Worm (Caenorhabditis elegans) whole organism, L4 larva: ENCODE data around the gene F53B3.5.

Experiments used
- F10B5.3 ChIP-seq: sonication (generic microtip); optimal IDR thresholded peaks from 2 replicates; lab custom pipeline; 2016; ENCODE audit warnings: mild to moderate bottlenecking, missing genetic modification characterization, missing compliant biosample characterization
- F26F4.8 ChIP-seq: fragments of 200-800 bp; sonication (Bioruptor generic); conservative IDR thresholded peaks from 2 replicates; pipeline ENCODE4 v1.3.6; 2022; ENCODE audit warnings: missing genetic modification characterization, missing compliant biosample characterization
- F44E2.7 ChIP-seq: fragments of 200-800 bp; sonication (Bioruptor generic); IDR thresholded peaks from 2 replicates; pipeline ENCODE4 v2.1.2; 2022; ENCODE audit warnings: missing genetic modification characterization, missing compliant biosample characterization
- R02D3.7 ChIP-seq: fragments of 150-350 bp; sonication (generic microtip); optimal IDR thresholded peaks from 3 replicates; lab custom pipeline; 2014; ENCODE audit warnings: missing biosample characterization, missing genetic modification characterization
- T20F7.1 ChIP-seq: fragments of 200-800 bp; sonication (Bioruptor generic); optimal IDR thresholded peaks from 2 replicates; lab custom pipeline; 2018; ENCODE audit warnings: mild to moderate bottlenecking, missing genetic modification characterization, missing compliant biosample characterization
- T26A8.4 ChIP-seq: fragments of 200-800 bp; sonication (Bioruptor generic); IDR thresholded peaks from 2 replicates; pipeline ENCODE4 v1.3.6; 2022; ENCODE audit warnings: missing genetic modification characterization, missing compliant biosample characterization
- Y48G9A.11 ChIP-seq: fragments of 200-800 bp; sonication (Bioruptor generic); IDR thresholded peaks from 2 replicates; pipeline ENCODE4 v1.3.6; 2022; ENCODE audit warnings: missing genetic modification reagents, missing genetic modification characterization, missing compliant biosample characterization
- Y5F2A.4 ChIP-seq: fragments of 200-800 bp; sonication (Bioruptor generic); optimal IDR thresholded peaks from 2 replicates; lab custom pipeline; 2018; ENCODE audit warnings: mild to moderate bottlenecking, missing genetic modification characterization, missing compliant biosample characterization
- ZK546.5 ChIP-seq, 2 experiments: sonication (generic microtip); optimal IDR thresholded peaks; 2 replicates each; lab custom pipeline; 2017; ENCODE audit warnings: missing biosample characterization in 2 of 2, missing genetic modification characterization in 2 of 2
- aly-2 ChIP-seq: sonication (generic microtip); optimal IDR thresholded peaks from 2 replicates; lab custom pipeline; 2018; ENCODE audit warnings: missing biosample characterization, missing genetic modification characterization
- ama-1 ChIP-seq: fragments of 150-350 bp; optimal IDR thresholded peaks from 2 replicates; lab custom pipeline; 2014; ENCODE audit warnings: inconsistent platforms, mixed read lengths
- ceh-20 ChIP-seq: fragments of 200-800 bp; sonication (Bioruptor generic); IDR thresholded peaks from 2 replicates; pipeline ENCODE4 v1.3.6; 2022; ENCODE audit warnings: missing genetic modification reagents, missing genetic modification characterization, missing compliant biosample characterization
- ceh-32 ChIP-seq: sonication (generic microtip); optimal IDR thresholded peaks from 2 replicates; lab custom pipeline; 2016; ENCODE audit warnings: mild to moderate bottlenecking, missing genetic modification characterization, missing compliant biosample characterization; ENCODE audit not compliant: poor library complexity
- ceh-44 ChIP-seq: fragments of 200-800 bp; sonication (Bioruptor generic); IDR thresholded peaks from 2 replicates; pipeline ENCODE4 v1.3.6; 2022; ENCODE audit warnings: missing genetic modification reagents, missing genetic modification characterization, missing compliant biosample characterization
- ceh-62 ChIP-seq: sonication (generic microtip); optimal IDR thresholded peaks from 2 replicates; lab custom pipeline; 2017; ENCODE audit warnings: missing biosample characterization, missing genetic modification characterization
- ces-1 ChIP-seq: fragments of 150-350 bp; sonication (generic microtip); optimal IDR thresholded peaks from 4 replicates; lab custom pipeline; 2014; ENCODE audit warnings: missing biosample characterization, missing genetic modification reagents, missing genetic modification characterization
- cey-2 ChIP-seq: sonication (generic microtip); optimal IDR thresholded peaks from 3 replicates; lab custom pipeline; 2017; ENCODE audit warnings: missing genetic modification characterization, mild to moderate bottlenecking, missing compliant biosample characterization, antibody characterized with exemption, borderline replicate concordance; ENCODE audit not compliant: insufficient read depth
- dmd-6 ChIP-seq: fragments of 200-800 bp; sonication (Bioruptor generic); IDR thresholded peaks from 2 replicates; pipeline ENCODE4 v1.3.6; 2022; ENCODE audit warnings: missing genetic modification reagents, missing genetic modification characterization, missing compliant biosample characterization
- dpl-1 ChIP-seq: fragments of 150-350 bp; optimal IDR thresholded peaks from 2 replicates; lab custom pipeline; 2014; ENCODE audit warnings: missing biosample characterization, missing genetic modification reagents, missing genetic modification characterization
- duxl-1 ChIP-seq: sonication (generic microtip); optimal IDR thresholded peaks from 2 replicates; lab custom pipeline; 2016; ENCODE audit warnings: mild to moderate bottlenecking, missing genetic modification characterization, moderate library complexity, missing compliant biosample characterization; ENCODE audit not compliant: poor library complexity
- egl-43 ChIP-seq: fragments of 200-800 bp; sonication (Bioruptor generic); IDR thresholded peaks from 2 replicates; pipeline ENCODE4 v1.3.6; 2022; ENCODE audit warnings: missing genetic modification reagents, missing genetic modification characterization, missing compliant biosample characterization
- hif-1 ChIP-seq, 2 experiments: sonication (generic microtip); optimal IDR thresholded peaks; 2 replicates each; lab custom pipeline; 2016 to 2017; ENCODE audit warnings: missing compliant biosample characterization in 2 of 2, missing genetic modification characterization in 2 of 2, missing genetic modification reagents in 2 of 2, missing genotype in 2 of 2, mild to moderate bottlenecking in 1 of 2
- hlh-11 ChIP-seq: fragments of 200-800 bp; sonication (Bioruptor generic); optimal IDR thresholded peaks from 2 replicates; lab custom pipeline; 2018; ENCODE audit warnings: mild to moderate bottlenecking, missing genetic modification characterization, missing compliant biosample characterization
- hmg-1.1 ChIP-seq: fragments of 200-800 bp; sonication (Bioruptor generic); IDR thresholded peaks from 2 replicates; pipeline ENCODE4 v1.3.6; 2022; ENCODE audit warnings: missing genetic modification reagents, missing genetic modification characterization, missing compliant biosample characterization
- lim-7 ChIP-seq: fragments of 200-800 bp; sonication (Bioruptor generic); IDR thresholded peaks from 2 replicates; pipeline ENCODE4 v1.3.6; 2022; ENCODE audit warnings: missing genetic modification characterization, missing compliant biosample characterization
- lin-1 ChIP-seq: fragments of 200-800 bp; sonication (Bioruptor generic); IDR thresholded peaks from 2 replicates; pipeline ENCODE4 v1.3.6; 2022; ENCODE audit warnings: missing genetic modification reagents, missing genetic modification characterization, missing compliant biosample characterization
- lin-13 ChIP-seq: fragments of 150-350 bp; optimal IDR thresholded peaks from 2 replicates; lab custom pipeline; 2014; ENCODE audit warnings: missing biosample characterization, missing genetic modification reagents, missing genetic modification characterization
- lin-15B ChIP-seq: fragments of 150-350 bp; sonication (generic microtip); optimal IDR thresholded peaks from 3 replicates; lab custom pipeline; 2014; ENCODE audit warnings: missing biosample characterization, missing genetic modification characterization
- madf-5 ChIP-seq, 2 experiments: fragments of 200-800 bp; sonication (Bioruptor generic); IDR thresholded peaks; 2 replicates each; pipeline ENCODE4 v1.3.6; 2022; ENCODE audit warnings: missing compliant biosample characterization in 2 of 2, missing genetic modification characterization in 2 of 2
- nhr-102 ChIP-seq: sonication (generic microtip); optimal IDR thresholded peaks from 2 replicates; lab custom pipeline; 2016; ENCODE audit warnings: mild to moderate bottlenecking, missing genetic modification characterization, moderate library complexity, missing compliant biosample characterization
- nhr-28 ChIP-seq: fragments of 150-350 bp; optimal IDR thresholded peaks from 2 replicates; lab custom pipeline; 2014; ENCODE audit warnings: missing biosample characterization, missing genetic modification characterization
- nhr-48 ChIP-seq: sonication (generic microtip); optimal IDR thresholded peaks from 2 replicates; lab custom pipeline; 2016; ENCODE audit warnings: mild to moderate bottlenecking, missing genetic modification characterization, missing compliant biosample characterization
- nhr-76 ChIP-seq: fragments of 150-350 bp; optimal IDR thresholded peaks from 2 replicates; lab custom pipeline; 2014; ENCODE audit warnings: missing biosample characterization, missing genetic modification characterization
- pha-4 ChIP-seq, 2 experiments: fragments of 150-350 bp in 1 of 2; fragments of 200-800 bp in 1 of 2; sonication (Bioruptor generic) in 1 of 2; IDR thresholded peaks in 1 of 2; optimal IDR thresholded peaks in 1 of 2; 2 replicates each; pipeline versions ENCODE4 v1.3.6 to Lab custom; 2014 to 2022; ENCODE audit warnings: missing genetic modification characterization in 2 of 2, missing genetic modification reagents in 2 of 2, missing biosample characterization in 1 of 2, missing compliant biosample characterization in 1 of 2
- php-3 ChIP-seq: fragments of 200-800 bp; sonication (Bioruptor generic); IDR thresholded peaks from 2 replicates; pipeline ENCODE4 v1.3.6; 2022; ENCODE audit warnings: missing genetic modification reagents, missing genetic modification characterization, missing compliant biosample characterization
- pqm-1 ChIP-seq: sonication (generic microtip); optimal IDR thresholded peaks from 2 replicates; lab custom pipeline; 2017; ENCODE audit warnings: missing biosample characterization, missing genetic modification characterization
- skn-1 ChIP-seq: fragments of 150-350 bp; optimal IDR thresholded peaks from 2 replicates; lab custom pipeline; 2014; ENCODE audit warnings: missing biosample characterization, missing genetic modification characterization
- snpc-4 ChIP-seq: fragments of 150-350 bp; optimal IDR thresholded peaks from 2 replicates; lab custom pipeline; 2014; ENCODE audit warnings: missing biosample characterization, missing genetic modification characterization
- spr-1 ChIP-seq: sonication (generic microtip); optimal IDR thresholded peaks from 2 replicates; lab custom pipeline; 2016; ENCODE audit warnings: mild to moderate bottlenecking, missing genetic modification characterization, missing compliant biosample characterization
- tra-1 ChIP-seq: fragments of 200-800 bp; sonication (Bioruptor generic); IDR thresholded peaks from 2 replicates; pipeline ENCODE4 v1.3.6; 2022; ENCODE audit warnings: missing genetic modification reagents, missing genetic modification characterization, missing compliant biosample characterization
- zag-1 ChIP-seq: fragments of 150-350 bp; optimal IDR thresholded peaks from 2 replicates; lab custom pipeline; 2014; ENCODE audit warnings: missing biosample characterization, missing genetic modification characterization
- zip-11 ChIP-seq: fragments of 200-800 bp; sonication (Bioruptor generic); IDR thresholded peaks from 2 replicates; pipeline ENCODE4 v1.3.6; 2022; ENCODE audit warnings: missing genetic modification characterization, missing compliant biosample characterization

Gene F53B3.5

ce11 chrX:2843508-2843907, 35.9 kb downstream of the F53B3.5 start (continued):
- TF ChIP-seq tra-1 (GFP tag; lab: Robert Waterston, UW) (0 out of 2 replicates have a peak, but pooled peaks have one; percentile 42), duxl-1 (tag; lab: Kevin White, UChicago) (no peak), aly-2 (tag; lab: Kevin White, UChicago) (no peak), ceh-44 (GFP tag; lab: Robert Waterston, UW) (no peak), lim-7 (GFP tag; lab: Robert Waterston, UW) (0 out of 2 replicates have a peak, but pooled peaks have one; percentile 23), nhr-102 (tag; lab: Kevin White, UChicago) (peak; percentile 12), ceh-20 (GFP tag; lab: Robert Waterston, UW) (no peak), nhr-48 (tag; lab: Kevin White, UChicago) (no peak), cey-2 (no peak), ceh-62 (tag; lab: Kevin White, UChicago) (no peak), F10B5.3 (tag; lab: Kevin White, UChicago) (no peak), lin-15B (tag; lab: Kevin White, UChicago) (no peak), lin-13 (GFP tag; lab: Kevin White, UChicago) (no peak), nhr-28 (tag; lab: Kevin White, UChicago) (no peak), F26F4.8 (GFP tag; lab: Robert Waterston, UW) (no peak), dmd-6 (GFP tag; lab: Robert Waterston, UW) (no peak), madf-5 (GFP tag; IDR thresholded peaks at IDR 0.05; lab: Robert Waterston, UW) (no peak), pha-4 (GFP tag; IDR thresholded peaks at IDR 0.05; lab: Robert Waterston, UW) (no peak), pha-4 (tag; optimal IDR thresholded peaks at IDR 0.05; lab: Kevin White, UChicago) (no peak), Y5F2A.4 (GFP tag; lab: Kevin White, UChicago) (no peak), F44E2.7 (GFP tag; lab: Robert Waterston, UW) (no peak), hif-1 (tag; optimal IDR thresholded peaks at IDR 0.05; lab: Kevin White, UChicago) (peak in 1 of 2 experiments; percentile 28), ceh-32 (no peak), Y48G9A.11 (GFP tag; lab: Robert Waterston, UW) (no peak), nhr-76 (no peak), pqm-1 (tag; lab: Kevin White, UChicago) (no peak), ama-1 (no peak), hmg-1.1 (GFP tag; lab: Robert Waterston, UW) (no peak), R02D3.7 (no peak), T20F7.1 (GFP tag; lab: Kevin White, UChicago) (no peak), zag-1 (tag; lab: Kevin White, UChicago) (no peak), lin-1 (GFP tag; lab: Robert Waterston, UW) (no peak), snpc-4 (tag; lab: Kevin White, UChicago) (peak; percentile 72), dpl-1 (GFP tag; lab: Kevin White, UChicago) (no peak), skn-1 (tag; lab: Kevin White, UChicago) (no peak), hlh-11 (tag; lab: Kevin White, UChicago) (peak; percentile 31), ZK546.5 (tag; optimal IDR thresholded peaks at IDR 0.05; lab: Kevin White, UChicago) (no peak), egl-43 (peak; percentile 74), ces-1 (GFP tag; lab: Kevin White, UChicago) (no peak), zip-11 (no peak), T26A8.4 (GFP tag; lab: Robert Waterston, UW) (0 out of 2 replicates have a peak, but pooled peaks have one; percentile 32), php-3 (GFP tag; lab: Robert Waterston, UW) (0 out of 2 replicates have a peak, but pooled peaks have one; percentile 13), spr-1 (tag; lab: Kevin White, UChicago) (no peak)
